Fruit fly (Drosophila melanogaster): ENCODE results near the gene Tspo.

Gene Tspo

DNA sequence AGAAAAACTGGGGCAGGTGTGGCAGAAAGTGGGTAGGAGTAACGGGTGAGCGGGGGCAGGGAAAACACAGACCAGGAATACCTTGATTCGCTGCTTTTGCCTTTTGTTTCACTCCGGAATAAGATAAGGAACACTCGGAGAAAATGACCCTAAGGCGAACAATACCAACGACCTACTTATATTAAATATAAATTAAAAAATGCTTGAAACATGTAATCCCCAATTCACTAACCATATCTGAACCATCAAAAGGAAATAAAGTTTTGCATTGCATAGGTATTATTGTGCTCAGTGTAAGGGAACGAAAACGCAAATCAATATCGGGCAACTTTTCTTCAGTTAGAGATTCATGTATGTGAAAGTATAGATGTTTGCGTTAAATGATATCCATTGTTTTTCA is 47.4 kb upstream of the Tspo start (continued):
- TF ChIP-seq B-H1 (GFP tag; IDR thresholded peaks at IDR 0.05) (no peak), HLHmδ (GFP tag; optimal IDR thresholded peaks at IDR 0.05) (no peak), CG17612 (GFP tag; IDR thresholded peaks at IDR 0.05) (peak; percentile 52; the same call in 1 of the 2 replicates), ATbp (GFP tag; optimal IDR thresholded peaks at IDR 0.05) (peak; percentile 71), CG4707 (GFP tag; optimal IDR thresholded peaks at IDR 0.05) (peak; percentile 40), lab (GFP tag; optimal IDR thresholded peaks at IDR 0.05) (peak; percentile 32), luna (GFP tag; optimal IDR thresholded peaks at IDR 0.05) (no peak), CG9215 (GFP tag; IDR thresholded peaks at IDR 0.05) (no peak), Doc2 (GFP tag; IDR thresholded peaks at IDR 0.05) (no peak), Sin3A (optimal IDR thresholded peaks at IDR 0.05) (no peak), CG13894 (tag; optimal IDR thresholded peaks at IDR 0.05) (no peak), CG5180 (GFP tag; optimal IDR thresholded peaks at IDR 0.05) (no peak), CG12744 (GFP tag; optimal IDR thresholded peaks at IDR 0.05) (no peak), CrebB (tag; optimal IDR thresholded peaks at IDR 0.05) (no peak), shn (GFP tag; optimal IDR thresholded peaks at IDR 0.05) (no peak), sisA (GFP tag; IDR thresholded peaks at IDR 0.05) (peak; percentile 68), Spps (tag; optimal IDR thresholded peaks at IDR 0.05) (no peak), CG3065 (GFP tag; optimal IDR thresholded peaks at IDR 0.05) (no peak), Fer2 (tag; optimal IDR thresholded peaks at IDR 0.05) (no peak), CG17802 (tag; optimal IDR thresholded peaks at IDR 0.05) (no peak), CG30403 (GFP tag; optimal IDR thresholded peaks at IDR 0.05) (peak; percentile 65), ase (GFP tag; IDR thresholded peaks at IDR 0.05) (no peak), dmrt11E (tag; optimal IDR thresholded peaks at IDR 0.05) (peak; percentile 65), gsb (GFP tag; IDR thresholded peaks at IDR 0.05) (no peak), Adf1 (GFP tag; IDR thresholded peaks at IDR 0.05) (0 out of 2 replicates have a peak, but pooled peaks have one; percentile 28), hkb (optimal IDR thresholded peaks at IDR 0.05) (no peak), hkb (GFP tag; IDR thresholded peaks at IDR 0.05) (peak; percentile 81), CG10959 (GFP tag; IDR thresholded peaks at IDR 0.05) (no peak), CG11456 (GFP tag; IDR thresholded peaks at IDR 0.05) (peak; percentile 55; the same call in 2 of the 3 replicates), org-1 (GFP tag; optimal IDR thresholded peaks at IDR 0.05) (peak; percentile 52), cwo (GFP tag; optimal IDR thresholded peaks at IDR 0.05) (no peak), Rfx (GFP tag; IDR thresholded peaks at IDR 0.05) (peak; percentile 73), bowl (GFP tag; IDR thresholded peaks at IDR 0.05) (no peak), jigr1 (GFP tag; IDR thresholded peaks at IDR 0.05) (no peak), CG34224 (GFP tag; IDR thresholded peaks at IDR 0.05; ENCODE audit: partially characterized antibody) (no peak), sens-2 (GFP tag; IDR thresholded peaks at IDR 0.05) (peak; percentile 66; the same call in 1 of the 2 replicates), CG32767 (GFP tag; IDR thresholded peaks at IDR 0.05) (0 out of 2 replicates have a peak, but pooled peaks have one; percentile 20), CTCF (GFP tag; optimal IDR thresholded peaks at IDR 0.05) (no peak), HLH4C (GFP tag; IDR thresholded peaks at IDR 0.05; ENCODE audit: partially characterized antibody) (no peak), CG4404 (GFP tag; IDR thresholded peaks at IDR 0.05) (no peak), Dad (GFP tag; optimal IDR thresholded peaks at IDR 0.05) (no peak), CG10274 (GFP tag; optimal IDR thresholded peaks at IDR 0.05) (no peak), CG13775 (GFP tag; optimal IDR thresholded peaks at IDR 0.05) (peak; percentile 52), CG11398 (GFP tag; optimal IDR thresholded peaks at IDR 0.05) (no peak), emc (GFP tag; optimal IDR thresholded peaks at IDR 0.05) (no peak), nerfin-1 (tag; optimal IDR thresholded peaks at IDR 0.05) (no peak), br (optimal IDR thresholded peaks at IDR 0.05) (no peak), CG7786 (GFP tag; optimal IDR thresholded peaks at IDR 0.05) (no peak), CG9437 (GFP tag; optimal IDR thresholded peaks at IDR 0.05) (peak; percentile 32), Rx (GFP tag; IDR thresholded peaks at IDR 0.05) (0 out of 2 replicates have a peak, but pooled peaks have one; percentile 19), PHDP (tag; optimal IDR thresholded peaks at IDR 0.05) (peak; percentile 72), CG7928 (GFP tag; optimal IDR thresholded peaks at IDR 0.05) (no peak), disco-r (GFP tag; optimal IDR thresholded peaks at IDR 0.05) (no peak)
